Worm (Caenorhabditis elegans) whole organism, L3 larva: ENCODE measurements around the gene mars-1.

Experiments
- ama-1 ChIP-seq: fragments of 150-350 bp; optimal IDR thresholded peaks from 2 replicates; lab custom pipeline; 2018
- pqm-1 ChIP-seq: fragments of 150-350 bp; optimal IDR thresholded peaks from 2 replicates; lab custom pipeline; 2017; ENCODE audit warnings: missing biosample characterization, missing genetic modification characterization, inconsistent platforms

ce11 chrIV:11582450-11583166 lies 52.7 kb downstream of the mars-1 start:
- peak; percentile 77 for TF ChIP-seq pqm-1 (tag; lab: Kevin White, UChicago)
- no peak for TF ChIP-seq ama-1 (lab: Kevin White, UChicago)
